Worm (Caenorhabditis elegans): Measurements from ENCODE around the gene daf-41.

daf-41 gene

ce11 chrIII:5291281-5291680 lies 16.7 kb upstream of the daf-41 start:
- TF ChIP-seq pqm-1 (tag; optimal IDR thresholded peaks at IDR 0.05), result peak; percentile 77
- TF ChIP-seq fos-1 (tag; optimal IDR thresholded peaks at IDR 0.05), result no peak
- TF ChIP-seq fkh-2 (tag; optimal IDR thresholded peaks at IDR 0.05), result no peak
- no peak for TF ChIP-seq lin-39 (tag; optimal IDR thresholded peaks at IDR 0.05)
- peak; percentile 89 for TF ChIP-seq elt-2 (tag; optimal IDR thresholded peaks at IDR 0.05)
- no peak for TF ChIP-seq nhr-12 (tag; optimal IDR thresholded peaks at IDR 0.05)
- no peak for TF ChIP-seq nfya-1 (tag; optimal IDR thresholded peaks at IDR 0.05; ENCODE audit: insufficient read depth)

- TF ChIP-seq lin-15B (tag; optimal IDR thresholded peaks at IDR 0.05) (no peak), skn-1 (tag; optimal IDR thresholded peaks at IDR 0.05) (no peak), lsy-12 (tag; optimal IDR thresholded peaks at IDR 0.05) (no peak), mdl-1 (tag; optimal IDR thresholded peaks at IDR 0.05) (no peak), hmg-11 (tag; optimal IDR thresholded peaks at IDR 0.05) (no peak), lin-39 (tag; optimal IDR thresholded peaks at IDR 0.05) (no peak), ceh-9 (tag; optimal IDR thresholded peaks at IDR 0.05) (no peak), ama-1 (optimal IDR thresholded peaks at IDR 0.05) (no peak), nhr-237 (tag; optimal IDR thresholded peaks at IDR 0.05) (no peak), tbx-2 (tag; optimal IDR thresholded peaks at IDR 0.05) (no peak), nhr-76 (tag; optimal IDR thresholded peaks at IDR 0.05) (no peak)
These were observed 15.7 kb upstream of the daf-41 start for ce11 chrIII:5290230-5290629.

DNA sequence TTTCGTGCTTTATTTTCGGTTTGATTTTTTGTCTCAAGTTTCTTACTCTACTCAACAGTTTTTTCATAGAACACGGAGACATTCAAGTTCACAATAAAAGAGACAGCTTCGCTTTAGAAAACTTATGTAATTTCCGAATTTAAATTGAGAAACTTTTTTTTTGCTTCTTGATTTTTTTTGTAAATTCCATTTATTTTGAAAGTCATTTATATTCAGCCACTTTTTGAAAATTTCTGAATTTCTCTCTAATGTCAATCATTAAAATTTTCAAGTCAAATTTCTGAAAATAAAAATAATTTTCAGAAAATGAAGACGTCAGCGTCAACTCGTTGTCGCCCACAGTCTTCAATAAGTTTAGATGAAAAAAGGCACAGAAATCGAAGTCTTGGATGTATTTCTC lies 13.3 kb upstream of the daf-41 start, which contains the start of gene T15B12.1:
Gene T15B12.1, plus strand, starts transcription at position 301 of the 400 bp plus-strand sequence.
- TF ChIP-seq jun-1 (tag; optimal IDR thresholded peaks at IDR 0.05), result no peak
- TF ChIP-seq hmg-11 (tag; optimal IDR thresholded peaks at IDR 0.05), result no peak
- no peak for TF ChIP-seq mml-1 (tag; optimal IDR thresholded peaks at IDR 0.05)
- TF ChIP-seq ztf-11 (tag; optimal IDR thresholded peaks at IDR 0.05), result no peak
- no peak for TF ChIP-seq nhr-23 (tag; optimal IDR thresholded peaks at IDR 0.05)
- TF ChIP-seq lin-39 (tag; optimal IDR thresholded peaks at IDR 0.05), result no peak
- TF ChIP-seq egl-27 (tag; optimal IDR thresholded peaks at IDR 0.05), result no peak
- no peak for TF ChIP-seq R02D3.7 (tag; optimal IDR thresholded peaks at IDR 0.05)

- TF ChIP-seq daf-12 (tag; optimal IDR thresholded peaks at IDR 0.05), result no peak
- TF ChIP-seq elt-3 (tag; optimal IDR thresholded peaks at IDR 0.05), result no peak
- TF ChIP-seq egl-27 (tag; optimal IDR thresholded peaks at IDR 0.05), result no peak
- no peak for TF ChIP-seq lsy-12 (tag; optimal IDR thresholded peaks at IDR 0.05)
- TF ChIP-seq unc-62 (GFP tag; optimal IDR thresholded peaks at IDR 0.05), result no peak
- no peak for TF ChIP-seq aly-2 (tag; optimal IDR thresholded peaks at IDR 0.05)
- TF ChIP-seq ceh-16 (tag; optimal IDR thresholded peaks at IDR 0.05), result no peak
- no peak for TF ChIP-seq unc-39 (tag; optimal IDR thresholded peaks at IDR 0.05)
- no peak for TF ChIP-seq ama-1 (optimal IDR thresholded peaks at IDR 0.05)
- TF ChIP-seq nhr-43 (tag; optimal IDR thresholded peaks at IDR 0.05; ENCODE audit: poor library complexity, severe bottlenecking), result no peak
- no peak for TF ChIP-seq ztf-11 (tag; optimal IDR thresholded peaks at IDR 0.05)
- TF ChIP-seq elt-1 (tag; optimal IDR thresholded peaks at IDR 0.05), result no peak
- TF ChIP-seq sea-2 (GFP tag; optimal IDR thresholded peaks at IDR 0.05), result no peak
- TF ChIP-seq jun-1 (tag; optimal IDR thresholded peaks at IDR 0.05), result no peak
- no peak for TF ChIP-seq nfya-1 (tag; optimal IDR thresholded peaks at IDR 0.05; ENCODE audit: insufficient read depth)
These were observed 11.6 kb upstream of the daf-41 start, which contains the start of gene ZC395.11 for ce11 chrIII:5286205-5286604. Gene ZC395.11, minus strand, starts transcription at chrIII:5286305.

DNA sequence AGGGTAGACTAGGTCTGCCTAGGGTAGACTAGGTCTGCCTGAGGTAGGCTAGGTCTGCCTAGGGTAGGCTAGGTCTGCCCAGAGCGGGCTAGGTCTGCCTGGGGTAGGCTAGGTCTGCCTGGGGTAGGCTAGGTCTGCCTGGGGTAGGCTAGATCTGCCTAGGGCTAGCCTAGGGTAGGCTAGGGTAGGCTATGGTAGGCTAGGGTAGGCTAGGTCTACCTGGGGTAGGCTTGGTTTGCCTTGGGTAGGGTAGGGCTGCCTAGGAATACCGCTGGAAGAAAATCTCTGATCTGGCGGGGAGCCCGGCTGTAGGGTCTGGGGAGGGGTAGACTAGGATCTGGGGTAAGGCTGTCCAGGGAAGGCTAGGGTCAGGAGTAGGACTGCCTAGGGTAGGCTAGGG lies 10.9 kb upstream of the daf-41 start:
- TF ChIP-seq nhr-25 (tag; optimal IDR thresholded peaks at IDR 0.05) (no peak), fkh-2 (tag; optimal IDR thresholded peaks at IDR 0.05) (no peak), ztf-4 (tag; optimal IDR thresholded peaks at IDR 0.05) (no peak), R02D3.7 (tag; optimal IDR thresholded peaks at IDR 0.05) (no peak), nhr-11 (tag; optimal IDR thresholded peaks at IDR 0.05) (no peak), nhr-12 (tag; optimal IDR thresholded peaks at IDR 0.05) (no peak), unc-39 (tag; optimal IDR thresholded peaks at IDR 0.05) (no peak), pqm-1 (tag; optimal IDR thresholded peaks at IDR 0.05) (no peak), ceh-9 (tag; optimal IDR thresholded peaks at IDR 0.05) (no peak), nhr-67 (tag; optimal IDR thresholded peaks at IDR 0.05) (no peak), elt-3 (tag; optimal IDR thresholded peaks at IDR 0.05) (no peak), sea-2 (GFP tag; optimal IDR thresholded peaks at IDR 0.05) (no peak), lin-15B (tag; optimal IDR thresholded peaks at IDR 0.05) (no peak), elt-1 (tag; optimal IDR thresholded peaks at IDR 0.05) (no peak), nhr-23 (tag; optimal IDR thresholded peaks at IDR 0.05) (no peak), fos-1 (tag; optimal IDR thresholded peaks at IDR 0.05) (no peak)

All from whole organism, L3 larva.